Fruit fly (Drosophila melanogaster): Measurements from ENCODE around the gene Cpr65Eb.

- TF ChIP-seq usp (GFP tag; optimal IDR thresholded peaks at IDR 0.05) (no peak), Dll (optimal IDR thresholded peaks at IDR 0.05) (peak; percentile 87), EcR (GFP tag; optimal IDR thresholded peaks at IDR 0.05) (no peak)
Measured at dm6 chr3L:7133699-7134655, 45.4 kb upstream of the Cpr65Eb start, which contains the start of gene melt.
